Fruit fly (Drosophila melanogaster) whole organism, wandering third instar larva: ENCODE data around the gene RhoGAP71E.

ENCODE experiments used
- CG9705 ChIP-seq: fragments of 200-800 bp; sonication (Bioruptor generic); optimal IDR thresholded peaks from 2 replicates; lab custom pipeline; 2018; ENCODE audit warnings: missing biosample characterization, mild to moderate bottlenecking, missing genetic modification characterization
- Hr78 ChIP-seq: fragments of >200 bp; optimal IDR thresholded peaks from 2 replicates; lab custom pipeline; 2017; ENCODE audit warnings: missing biosample characterization, missing genetic modification characterization
- Myc ChIP-seq: fragments of >200 bp; optimal IDR thresholded peaks from 2 replicates; lab custom pipeline; 2017
- N ChIP-seq: fragments of >200 bp; optimal IDR thresholded peaks from 2 replicates; lab custom pipeline; 2018; ENCODE audit warnings: missing biosample characterization, missing external identifiers, missing genetic modification characterization
- OdsH ChIP-seq: fragments of 200-800 bp; sonication (Bioruptor generic); optimal IDR thresholded peaks from 2 replicates; lab custom pipeline; 2016; ENCODE audit warnings: missing biosample characterization, mild to moderate bottlenecking, missing genetic modification characterization
- fru ChIP-seq: fragments of 200-800 bp; sonication (Bioruptor generic); optimal IDR thresholded peaks from 3 replicates; lab custom pipeline; 2016; ENCODE audit warnings: missing biosample characterization, mild to moderate bottlenecking, missing genetic modification characterization
- sage ChIP-seq: fragments of 200-800 bp; sonication (Bioruptor generic); optimal IDR thresholded peaks from 2 replicates; lab custom pipeline; 2016; ENCODE audit warnings: missing biosample characterization, mild to moderate bottlenecking, missing genetic modification characterization
- sv ChIP-seq: fragments of 200-800 bp; sonication (Bioruptor generic); optimal IDR thresholded peaks from 3 replicates; lab custom pipeline; 2016; ENCODE audit warnings: missing biosample characterization, missing genetic modification characterization

dm6 chr3L:15563851-15564106 lies 24.9 kb upstream of the RhoGAP71E start:
- TF ChIP-seq sv (GFP tag; lab: Kevin White, UChicago), result no peak
- TF ChIP-seq N (GFP tag; lab: Kevin White, UChicago), result no peak
- TF ChIP-seq fru, result no peak
- no peak for TF ChIP-seq sage (GFP tag; lab: Kevin White, UChicago)
- no peak for TF ChIP-seq CG9705
- TF ChIP-seq Hr78 (GFP tag; lab: Kevin White, UChicago), result no peak
- TF ChIP-seq Myc, result no peak
- no peak for TF ChIP-seq OdsH (GFP tag; lab: Kevin White, UChicago)
